Fruit fly (Drosophila melanogaster) whole organism, embryonic: ENCODE data around the gene CG17249.

ENCODE experiments used
- ATbp ChIP-seq: fragments of 200-800 bp; sonication (Bioruptor generic); optimal IDR thresholded peaks from 2 replicates; lab custom pipeline; 2017; ENCODE audit warnings: missing biosample characterization, mild to moderate bottlenecking, missing genetic modification characterization, missing genetic modification reagents
- Antp ChIP-seq: fragments of 200-800 bp; sonication (Bioruptor generic); optimal IDR thresholded peaks from 3 replicates; lab custom pipeline; 2016; ENCODE audit warnings: missing biosample characterization, missing genetic modification characterization
- Awh ChIP-seq: fragments of 200-800 bp; sonication (Bioruptor generic); IDR thresholded peaks from 2 replicates; pipeline ENCODE4, ENCODE4 v1.3.6; 2022; ENCODE audit warnings: missing biosample characterization, missing genetic modification characterization
- CG10462 ChIP-seq: fragments of 200-800 bp; sonication (Bioruptor generic); optimal IDR thresholded peaks from 2 replicates; lab custom pipeline; 2016; ENCODE audit warnings: missing biosample characterization, missing genetic modification characterization
- CG11695 ChIP-seq: fragments of 200-800 bp; sonication (Bioruptor generic); IDR thresholded peaks from 3 replicates; pipeline ENCODE4 v1.3.6; 2022; ENCODE audit warnings: missing biosample characterization, missing genetic modification characterization
- CG12071 ChIP-seq: fragments of 200-800 bp; sonication (Bioruptor generic); optimal IDR thresholded peaks from 3 replicates; lab custom pipeline; 2018; ENCODE audit warnings: missing biosample characterization, mild to moderate bottlenecking, missing genetic modification characterization
- CG14667 ChIP-seq: fragments of 200-800 bp; sonication (Bioruptor generic); IDR thresholded peaks from 2 replicates; pipeline ENCODE4 v1.3.6; 2022; ENCODE audit warnings: missing biosample characterization, missing genetic modification characterization
- CG1529 ChIP-seq: fragments of 200-800 bp; sonication (Bioruptor generic); optimal IDR thresholded peaks from 3 replicates; lab custom pipeline; 2018; ENCODE audit warnings: missing biosample characterization, missing genetic modification characterization
- CG16813 ChIP-seq: fragments of 200-800 bp; sonication (Bioruptor generic); IDR thresholded peaks from 3 replicates; pipeline ENCODE4 v1.3.6; 2022; ENCODE audit warnings: missing biosample characterization, missing genetic modification characterization; ENCODE audit not compliant: partially characterized antibody
- CG17359 ChIP-seq: fragments of 200-800 bp; sonication (Bioruptor generic); optimal IDR thresholded peaks from 3 replicates; lab custom pipeline; 2018; ENCODE audit warnings: missing biosample characterization, mild to moderate bottlenecking, missing genetic modification characterization, moderate library complexity
- CG17612 ChIP-seq: fragments of 200-800 bp; sonication (Bioruptor generic); IDR thresholded peaks from 2 replicates; pipeline ENCODE4 v1.3.6; 2022; ENCODE audit warnings: missing biosample characterization, missing genetic modification characterization
- CG31365 ChIP-seq: fragments of 200-800 bp; sonication (Bioruptor generic); optimal IDR thresholded peaks from 2 replicates; lab custom pipeline; 2018; ENCODE audit warnings: missing biosample characterization, mild to moderate bottlenecking, missing genetic modification characterization
- CG31441 ChIP-seq: fragments of 200-800 bp; sonication (Bioruptor generic); IDR thresholded peaks from 2 replicates; pipeline ENCODE4 v1.3.6; 2022; ENCODE audit warnings: missing biosample characterization, missing genetic modification characterization
- CG34376 ChIP-seq: fragments of 200-800 bp; sonication (Bioruptor generic); optimal IDR thresholded peaks from 2 replicates; lab custom pipeline; 2018; ENCODE audit warnings: missing biosample characterization, mild to moderate bottlenecking, missing genetic modification characterization
- CG3726 ChIP-seq: fragments of 200-800 bp; sonication (Bioruptor generic); IDR thresholded peaks from 3 replicates; pipeline ENCODE4, ENCODE4 v1.3.6; 2022; ENCODE audit warnings: missing biosample characterization, missing genetic modification characterization
- CG8765 ChIP-seq: fragments of 200-800 bp; sonication (Bioruptor generic); IDR thresholded peaks from 2 replicates; pipeline ENCODE4 v1.3.6; 2022; ENCODE audit warnings: missing biosample characterization, missing genetic modification characterization
- Dad ChIP-seq: fragments of 200-800 bp; sonication (Bioruptor generic); optimal IDR thresholded peaks from 3 replicates; lab custom pipeline; 2016; ENCODE audit warnings: missing biosample characterization, missing genetic modification characterization
- Hand ChIP-seq: fragments of 200-800 bp; sonication (Bioruptor generic); optimal IDR thresholded peaks from 2 replicates; lab custom pipeline; 2017; ENCODE audit warnings: mild to moderate bottlenecking, missing biosample characterization, missing genetic modification reagents, missing genetic modification characterization
- Lpt ChIP-seq: fragments of >200 bp; optimal IDR thresholded peaks from 2 replicates; lab custom pipeline; 2018; ENCODE audit warnings: missing biosample characterization, missing genetic modification characterization
- MTF-1 ChIP-seq: fragments of 200-800 bp; sonication (Bioruptor generic); optimal IDR thresholded peaks from 2 replicates; lab custom pipeline; 2018; ENCODE audit warnings: missing biosample characterization, mild to moderate bottlenecking, missing genetic modification characterization, borderline replicate concordance
- Oaz ChIP-seq: fragments of 200-800 bp; sonication (Bioruptor generic); IDR thresholded peaks from 2 replicates; pipeline ENCODE4 v1.3.6; 2022; ENCODE audit warnings: missing biosample characterization, missing genetic modification characterization
- Oli ChIP-seq: fragments of 200-800 bp; sonication (Bioruptor generic); optimal IDR thresholded peaks from 2 replicates; lab custom pipeline; 2018; ENCODE audit warnings: missing biosample characterization, mild to moderate bottlenecking, missing genetic modification characterization, moderate library complexity
- Rx ChIP-seq: fragments of 200-800 bp; sonication (Bioruptor generic); IDR thresholded peaks from 2 replicates; pipeline ENCODE4 v1.3.6; 2022; ENCODE audit warnings: missing biosample characterization, missing genetic modification characterization
- Taf1 ChIP-seq: fragments of 200-800 bp; sonication (Bioruptor generic); IDR thresholded peaks from 2 replicates; pipeline ENCODE4 v1.3.6; 2022; ENCODE audit warnings: missing biosample characterization, missing genetic modification characterization
- abd-A ChIP-seq: fragments of 200-800 bp; sonication (Bioruptor generic); optimal IDR thresholded peaks from 3 replicates; lab custom pipeline; 2019; ENCODE audit warnings: missing biosample characterization, mild to moderate bottlenecking, missing genetic modification characterization, moderate library complexity
- ase ChIP-seq: fragments of 200-800 bp; sonication (Bioruptor generic); IDR thresholded peaks from 3 replicates; pipeline ENCODE4 v1.3.6; 2022; ENCODE audit warnings: missing biosample characterization, missing genetic modification characterization
- fd64A ChIP-seq: fragments of 200-800 bp; sonication (Bioruptor generic); optimal IDR thresholded peaks from 3 replicates; lab custom pipeline; 2018; ENCODE audit warnings: missing biosample characterization, mild to moderate bottlenecking, missing genetic modification characterization
- gem ChIP-seq: fragments of 200-800 bp; sonication (Bioruptor generic); optimal IDR thresholded peaks from 2 replicates; lab custom pipeline; 2019; ENCODE audit warnings: missing biosample characterization, mild to moderate bottlenecking, missing genetic modification characterization, moderate library complexity
- h ChIP-seq: fragments of >200 bp; optimal IDR thresholded peaks from 2 replicates; lab custom pipeline; 2017
- hth ChIP-seq: fragments of >200 bp; optimal IDR thresholded peaks from 2 replicates; lab custom pipeline; 2017; ENCODE audit warnings: inconsistent platforms
- ind ChIP-seq: fragments of 200-800 bp; sonication (Bioruptor generic); optimal IDR thresholded peaks from 3 replicates; lab custom pipeline; 2016; ENCODE audit warnings: missing biosample characterization, missing genetic modification characterization
- kni ChIP-seq: fragments of 200-800 bp; sonication (Bioruptor generic); optimal IDR thresholded peaks from 3 replicates; lab custom pipeline; 2017; ENCODE audit warnings: mild to moderate bottlenecking, missing biosample characterization, missing genetic modification reagents, missing genetic modification characterization
- lilli ChIP-seq: fragments of 200-800 bp; sonication (Bioruptor generic); optimal IDR thresholded peaks from 3 replicates; lab custom pipeline; 2016; ENCODE audit warnings: missing biosample characterization, missing genetic modification characterization
- lmd ChIP-seq: fragments of 200-800 bp; sonication (Bioruptor generic); IDR thresholded peaks from 2 replicates; pipeline ENCODE4 v1.3.6; 2022; ENCODE audit warnings: missing biosample characterization, missing genetic modification characterization
- odd ChIP-seq: fragments of 200-800 bp; sonication (Bioruptor generic); optimal IDR thresholded peaks from 2 replicates; lab custom pipeline; 2017; ENCODE audit warnings: missing biosample characterization, mild to moderate bottlenecking, missing genetic modification characterization
- onecut ChIP-seq: fragments of 200-800 bp; sonication (Bioruptor generic); IDR thresholded peaks from 2 replicates; pipeline ENCODE4 v1.3.6; 2022; ENCODE audit warnings: missing biosample characterization, missing genetic modification characterization
- org-1 ChIP-seq: fragments of 200-800 bp; sonication (Bioruptor generic); optimal IDR thresholded peaks from 2 replicates; lab custom pipeline; 2017; ENCODE audit warnings: missing biosample characterization, missing genetic modification characterization
- phol ChIP-seq: fragments of 200-800 bp; sonication (Bioruptor generic); optimal IDR thresholded peaks from 3 replicates; lab custom pipeline; 2018; ENCODE audit warnings: missing biosample characterization, mild to moderate bottlenecking, missing genetic modification characterization, moderate library complexity
- ranshi ChIP-seq: fragments of 200-800 bp; sonication (Bioruptor generic); IDR thresholded peaks from 2 replicates; pipeline ENCODE4 v1.3.6; 2022; ENCODE audit warnings: missing biosample characterization, missing genetic modification characterization
- row ChIP-seq: fragments of 200-800 bp; sonication (Bioruptor generic); IDR thresholded peaks from 3 replicates; pipeline ENCODE4 v1.3.6; 2022; ENCODE audit warnings: missing biosample characterization, missing genetic modification characterization
- run ChIP-seq: fragments of 200-800 bp; sonication (Bioruptor generic); optimal IDR thresholded peaks from 3 replicates; lab custom pipeline; 2018; ENCODE audit warnings: missing biosample characterization, mild to moderate bottlenecking, missing genetic modification characterization
- sd ChIP-seq: fragments of 200-800 bp; sonication (Bioruptor generic); optimal IDR thresholded peaks from 3 replicates; lab custom pipeline; 2018; ENCODE audit warnings: missing biosample characterization, mild to moderate bottlenecking, missing genetic modification characterization, moderate library complexity
- seq ChIP-seq: fragments of 200-800 bp; sonication (Bioruptor generic); IDR thresholded peaks from 2 replicates; pipeline ENCODE4 v1.3.6; 2022; ENCODE audit warnings: missing biosample characterization, missing genetic modification characterization
- sisA ChIP-seq: fragments of 200-800 bp; sonication (Bioruptor generic); IDR thresholded peaks from 2 replicates; pipeline ENCODE4 v1.3.6; 2022; ENCODE audit warnings: missing biosample characterization, missing genetic modification characterization
- sob ChIP-seq: fragments of 200-800 bp; sonication (Bioruptor generic); IDR thresholded peaks from 2 replicates; pipeline ENCODE4 v1.3.6; 2022; ENCODE audit warnings: missing biosample characterization, missing genetic modification characterization
- stwl ChIP-seq: fragments of 200-800 bp; sonication (Bioruptor generic); optimal IDR thresholded peaks from 3 replicates; lab custom pipeline; 2018; ENCODE audit warnings: missing biosample characterization, mild to moderate bottlenecking, missing genetic modification characterization, moderate library complexity
- wek ChIP-seq: fragments of 200-800 bp; sonication (Bioruptor generic); optimal IDR thresholded peaks from 3 replicates; lab custom pipeline; 2018; ENCODE audit warnings: missing biosample characterization, mild to moderate bottlenecking, missing genetic modification characterization, moderate library complexity

Gene CG17249

dm6 chr3L:1692122-1692786 is 45.0 kb upstream of the CG17249 start (continued):
- TF ChIP-seq odd (no peak), sisA (GFP tag; lab: Robert Waterston, UW) (peak; percentile 45; the same call in 1 of the 2 replicates), CG8765 (GFP tag; lab: Robert Waterston, UW) (peak; percentile 25; the same call in 1 of the 2 replicates), row (peak; percentile 43; the same call in 1 of the 3 replicates), CG11695 (GFP tag; lab: Robert Waterston, UW) (0 out of 3 replicates have a peak, but pooled peaks have one; percentile 23), Rx (GFP tag; lab: Robert Waterston, UW) (0 out of 2 replicates have a peak, but pooled peaks have one; percentile 19), Taf1 (GFP tag; lab: Robert Waterston, UW) (no peak), Hand (no peak), CG12071 (GFP tag; lab: Kevin White, UChicago) (no peak), CG14667 (0 out of 2 replicates have a peak, but pooled peaks have one; percentile 11), ranshi (GFP tag; lab: Robert Waterston, UW) (no peak)

- TF ChIP-seq lmd (GFP tag; lab: Robert Waterston, UW) (peak; percentile 30; the same call in 1 of the 2 replicates), CG10462 (GFP tag; lab: Kevin White, UChicago) (no peak), sd (no peak), org-1 (GFP tag; lab: Kevin White, UChicago) (peak; percentile 28), Lpt (GFP tag; lab: Kevin White, UChicago) (no peak), h (lab: Kevin White, UChicago) (no peak), ATbp (GFP tag; lab: Kevin White, UChicago) (peak; percentile 81), CG12071 (GFP tag; lab: Kevin White, UChicago) (peak; percentile 70), Dad (GFP tag; lab: Kevin White, UChicago) (peak; percentile 27), stwl (no peak), ind (GFP tag; lab: Kevin White, UChicago) (peak; percentile 38), run (tag; lab: Kevin White, UChicago) (no peak), phol (tag; lab: Kevin White, UChicago) (peak; percentile 54), onecut (GFP tag; lab: Robert Waterston, UW) (peak; percentile 37; the same call in 1 of the 2 replicates), CG31441 (GFP tag; lab: Robert Waterston, UW) (peak; percentile 51), CG34376 (GFP tag; lab: Kevin White, UChicago) (no peak), Awh (peak; percentile 33; the same call in 1 of the 2 replicates), fd64A (GFP tag; lab: Kevin White, UChicago) (peak; percentile 61), abd-A (no peak), CG1529 (GFP tag; lab: Kevin White, UChicago) (peak; percentile 11), CG17359 (peak; percentile 52), CG31365 (tag; lab: Kevin White, UChicago) (peak; percentile 15), lilli (GFP tag; lab: Kevin White, UChicago) (peak; percentile 1), Antp (GFP tag; lab: Kevin White, UChicago) (peak; percentile 40), CG17612 (GFP tag; lab: Robert Waterston, UW) (peak; percentile 15; the same call in 1 of the 2 replicates), CG16813 (GFP tag; lab: Robert Waterston, UW) (no peak), kni (GFP tag; lab: Kevin White, UChicago) (peak; percentile 74), ase (GFP tag; lab: Robert Waterston, UW) (peak; percentile 20; the same call in 1 of the 3 replicates), Oaz (GFP tag; lab: Robert Waterston, UW) (no peak), Oli (tag; lab: Kevin White, UChicago) (peak; percentile 8), MTF-1 (GFP tag; lab: Kevin White, UChicago) (peak; percentile 62), CG3726 (GFP tag; lab: Robert Waterston, UW) (no peak), seq (GFP tag; lab: Robert Waterston, UW) (peak; percentile 50; the same call in 1 of the 2 replicates), gem (tag; lab: Kevin White, UChicago) (peak; percentile 50), wek (GFP tag; lab: Kevin White, UChicago) (peak; percentile 71), odd (peak; percentile 29), sob (GFP tag; lab: Robert Waterston, UW) (0 out of 2 replicates have a peak, but pooled peaks have one; percentile 10), hth (lab: Kevin White, UChicago) (no peak)
These were observed 43.6 kb upstream of the CG17249 start for dm6 chr3L:1690727-1691413.
